Worm (Caenorhabditis elegans) whole organism, dauer: ENCODE data around the gene Y55D9A.2.

ENCODE experiments used
- unc-62 ChIP-seq: sonication (generic microtip); optimal IDR thresholded peaks from 2 replicates; lab custom pipeline; 2017; ENCODE audit warnings: missing biosample characterization, missing genetic modification reagents, missing genetic modification characterization

Gene Y55D9A.2

DNA sequence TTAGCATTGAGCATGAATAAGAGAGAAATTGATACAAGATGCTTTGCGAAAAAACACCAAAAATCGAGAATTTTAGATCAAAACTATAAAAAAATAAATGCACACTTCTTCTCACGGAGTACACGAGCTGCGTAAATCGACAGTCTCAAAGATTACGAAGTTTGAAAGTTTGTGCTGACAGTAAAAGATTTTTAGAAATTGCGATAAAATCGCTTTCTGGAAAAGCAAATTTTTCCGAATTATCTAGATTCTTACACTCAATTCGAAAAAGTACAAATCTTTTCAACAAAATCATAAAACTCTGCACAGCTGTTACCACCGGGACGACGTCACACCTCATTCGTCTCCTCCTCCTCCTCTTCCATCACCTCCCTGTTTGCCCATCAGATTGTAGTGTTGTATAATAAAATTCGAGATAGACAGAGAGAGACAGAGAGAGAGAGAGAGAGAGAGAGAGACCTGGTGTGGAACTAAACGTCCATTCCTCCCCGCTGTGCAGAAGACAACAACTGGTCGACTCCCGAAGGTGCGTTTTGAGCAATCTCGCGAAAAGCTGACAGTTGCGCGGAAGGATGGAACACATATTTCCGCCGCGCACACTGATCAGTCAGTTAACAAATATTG lies 10.0 kb upstream of the Y55D9A.2 start:
- no peak for TF ChIP-seq unc-62 (GFP tag; lab: Kevin White, UChicago)

DNA sequence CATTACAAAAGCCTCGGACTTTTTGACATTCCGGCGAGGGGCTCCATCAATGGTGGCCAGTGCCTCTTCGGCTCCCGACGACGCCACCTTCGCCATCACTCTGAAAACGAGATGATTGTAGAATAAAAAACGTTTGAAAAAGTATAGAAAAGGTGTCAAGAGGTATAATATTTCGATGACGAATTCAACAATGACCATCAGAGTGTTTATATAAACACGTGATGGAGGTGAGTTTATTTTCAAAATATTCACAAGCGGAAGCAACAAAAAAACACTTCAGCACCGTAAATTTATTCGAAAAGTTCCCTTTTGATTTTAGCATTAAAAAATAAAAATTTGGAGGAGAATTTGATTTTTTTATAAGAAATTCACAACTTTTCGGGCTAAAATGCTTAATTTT lies 9.4 kb upstream of the Y55D9A.2 start, which contains the start of gene efa-6:
efa-6 (minus strand) TSS at position 101 of the 400 bp plus-strand sequence.
- no peak for TF ChIP-seq unc-62 (GFP tag; lab: Kevin White, UChicago)

ce11 chrIV:12600941-12601340 lies 4.3 kb downstream of the Y55D9A.2 start:
- no peak for TF ChIP-seq unc-62 (GFP tag; lab: Kevin White, UChicago)

- TF ChIP-seq unc-62 (GFP tag; lab: Kevin White, UChicago), result no peak
Observed at ce11 chrIV:12599158-12599557, 6.1 kb downstream of the Y55D9A.2 start, which contains the start of gene pgp-1. TSS of gene pgp-1 (minus strand) at chrIV:12599169.

ce11 chrIV:12596960-12597359 lies 8.3 kb downstream of the Y55D9A.2 start:
- TF ChIP-seq unc-62 (GFP tag; lab: Kevin White, UChicago), result no peak

DNA sequence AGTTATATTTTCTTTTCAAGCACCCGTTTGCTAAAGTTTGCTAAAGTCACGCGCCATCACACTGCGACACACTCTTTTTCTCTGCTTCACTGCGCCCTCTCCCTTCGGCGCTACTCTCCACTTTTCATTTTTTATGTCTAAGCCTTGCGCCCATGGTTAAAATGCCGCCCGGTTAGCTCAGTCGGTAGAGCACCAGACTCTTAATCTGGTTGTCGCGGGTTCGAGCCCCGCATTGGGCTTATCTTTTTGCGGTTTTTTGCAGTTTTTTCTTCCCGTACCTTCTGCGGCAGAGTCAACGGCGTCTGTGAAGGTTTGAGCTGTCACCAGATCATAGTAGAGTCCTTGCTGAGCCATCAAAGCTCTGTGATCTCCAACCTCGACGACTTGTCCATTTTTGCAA lies 10.7 kb downstream of the Y55D9A.2 start:
- no peak for TF ChIP-seq unc-62 (GFP tag; lab: Kevin White, UChicago)

ce11 chrIV:12590373-12590772 lies 14.9 kb downstream of the Y55D9A.2 start, which contains the start of gene cul-6:
TSS of gene cul-6 (minus strand) at chrIV:12590451.
- TF ChIP-seq unc-62 (GFP tag; lab: Kevin White, UChicago), result no peak

DNA sequence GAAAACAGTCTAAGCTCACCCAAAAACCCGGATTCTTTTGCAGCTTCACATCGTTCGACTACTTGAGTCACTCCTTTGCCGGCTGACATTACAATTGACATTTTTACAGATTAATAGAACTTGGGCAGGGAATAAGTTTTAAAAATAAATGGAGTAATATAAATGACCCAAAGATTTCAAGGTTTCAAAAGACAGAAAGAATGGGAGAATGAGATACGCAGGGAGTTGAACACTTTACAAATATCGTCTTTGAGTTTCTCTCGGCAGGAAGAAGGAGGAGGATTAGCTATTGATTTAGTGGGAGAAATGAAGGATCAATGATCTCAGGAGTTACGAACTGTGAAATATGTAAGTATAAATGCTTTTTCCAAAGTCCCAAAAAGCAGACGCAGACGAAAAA lies 19.3 kb downstream of the Y55D9A.2 start, which contains the start of gene K08E7.8:
K08E7.8 (minus strand) TSS at position 101 of the 400 bp plus-strand sequence.
- TF ChIP-seq unc-62 (GFP tag; lab: Kevin White, UChicago), result no peak

DNA sequence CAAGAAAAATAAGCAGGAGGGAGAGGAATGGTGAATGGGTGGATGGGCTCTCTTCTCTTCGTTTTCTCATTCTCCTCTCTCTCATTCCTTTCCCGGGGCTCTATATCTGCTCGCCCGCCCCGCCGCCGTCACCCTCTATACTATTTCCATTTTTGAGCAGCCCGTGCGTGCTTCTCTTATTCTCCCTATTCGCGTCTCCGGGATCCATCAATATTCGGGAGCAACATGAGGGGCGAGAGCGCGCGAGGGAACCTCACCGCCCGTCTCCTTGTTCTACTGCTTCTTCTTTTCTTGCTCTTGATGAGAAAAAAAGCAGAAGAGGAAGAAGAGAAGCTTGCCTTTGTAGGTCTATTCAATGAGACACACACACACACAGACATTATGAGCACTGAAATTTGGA lies 21.1 kb downstream of the Y55D9A.2 start:
- no peak for TF ChIP-seq unc-62 (GFP tag; lab: Kevin White, UChicago)

DNA sequence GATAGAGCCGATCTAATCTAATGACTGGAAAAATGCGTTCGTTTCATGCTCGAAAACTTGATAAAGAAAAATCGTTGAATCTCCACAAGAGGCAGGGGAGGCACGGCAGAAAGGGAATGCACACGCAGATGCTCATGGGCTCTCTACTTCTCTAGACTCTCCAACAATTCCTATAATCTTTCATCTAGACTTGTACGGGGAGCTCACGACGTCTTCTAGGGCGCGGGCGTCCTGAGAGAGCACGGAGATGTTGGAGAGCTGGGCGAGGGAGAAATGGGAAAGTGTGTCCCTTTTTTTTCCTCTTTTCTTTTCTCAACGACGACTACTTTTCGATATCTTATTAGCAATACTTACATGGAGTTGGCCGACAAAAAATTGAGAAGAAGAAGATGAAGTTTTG lies 22.1 kb downstream of the Y55D9A.2 start:
- no peak for TF ChIP-seq unc-62 (GFP tag; lab: Kevin White, UChicago)

- TF ChIP-seq unc-62 (GFP tag; lab: Kevin White, UChicago), result no peak
Observed at ce11 chrIV:12581046-12581445, 24.2 kb downstream of the Y55D9A.2 start, which contains the start of gene K08E7.6. TSS of gene K08E7.6 (minus strand) at chrIV:12581146.

- TF ChIP-seq unc-62 (GFP tag; lab: Kevin White, UChicago), result no peak
Observed at ce11 chrIV:12574265-12574664, 31.0 kb downstream of the Y55D9A.2 start.

DNA sequence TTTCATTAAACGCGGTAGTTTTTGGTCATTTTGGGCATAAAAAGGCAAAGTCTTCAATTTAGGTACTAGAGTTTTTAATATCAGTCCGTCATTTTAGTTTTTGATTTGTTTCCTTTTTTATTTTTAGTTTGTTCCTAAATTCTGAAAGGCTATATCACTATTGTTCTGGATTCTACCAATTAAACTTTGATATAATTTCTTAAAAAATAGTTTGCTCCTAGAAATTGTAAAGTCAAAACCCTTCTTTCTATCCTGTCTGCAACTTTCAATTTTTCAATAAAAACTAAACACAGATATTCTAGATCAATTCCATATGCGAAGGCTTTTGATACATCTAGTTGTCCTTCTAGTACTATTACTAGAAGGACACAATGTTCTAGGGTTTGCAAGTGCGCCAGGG lies 32.2 kb downstream of the Y55D9A.2 start, which contains the start of gene K08E7.5:
K08E7.5 (plus strand) TSS at position 301 of the 400 bp plus-strand sequence.
- no peak for TF ChIP-seq unc-62 (GFP tag; lab: Kevin White, UChicago)

- TF ChIP-seq unc-62 (GFP tag; lab: Kevin White, UChicago), result no peak
Observed at ce11 chrIV:12571047-12571446, 34.2 kb downstream of the Y55D9A.2 start, which contains the start of gene K08E7.4. TSS of gene K08E7.4 (minus strand) at chrIV:12571147.

ce11 chrIV:12570546-12570945 lies 34.7 kb downstream of the Y55D9A.2 start:
- no peak for TF ChIP-seq unc-62 (GFP tag; lab: Kevin White, UChicago)

DNA sequence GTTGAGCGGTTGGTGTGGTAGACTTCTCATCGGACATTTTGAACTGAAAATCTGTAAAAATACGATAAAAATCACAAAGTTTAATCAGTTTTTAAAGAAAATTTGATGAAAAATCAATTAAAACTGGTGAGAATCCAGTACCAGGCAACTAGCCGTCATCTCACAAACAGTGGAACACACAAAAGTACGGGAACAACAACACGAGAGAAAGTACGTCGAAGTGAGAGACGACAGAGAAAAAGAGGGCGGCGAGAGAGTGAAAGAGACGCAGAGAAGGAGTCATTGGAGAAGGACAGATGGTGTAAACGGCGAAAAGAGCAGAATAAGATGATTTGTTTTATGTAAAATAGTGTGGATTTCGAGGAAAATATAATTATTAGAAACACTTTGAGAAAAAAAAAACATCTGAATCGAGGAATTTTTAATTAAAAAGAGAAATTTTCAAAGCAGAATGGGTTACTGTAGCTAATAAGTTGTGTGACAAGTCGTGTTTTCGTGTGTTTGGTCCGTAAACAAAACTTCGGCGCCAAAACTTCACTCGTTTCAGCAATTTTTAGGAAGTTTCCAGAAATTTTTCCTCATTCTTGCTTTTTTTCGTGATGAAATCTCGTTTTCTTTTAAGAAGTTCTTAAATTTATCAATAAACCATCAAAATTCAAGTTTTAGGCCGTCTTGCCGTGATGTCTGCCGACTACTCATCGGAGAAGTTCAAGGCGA lies 37.9 kb downstream of the Y55D9A.2 start, which contains the start of the genes hsb-1 and let-99:
hsb-1 (minus strand) TSS at position 51 of the 717 bp plus-strand sequence.
let-99 (plus strand) TSS at position 667 of the 717 bp plus-strand sequence.
- no peak for TF ChIP-seq unc-62 (GFP tag; lab: Kevin White, UChicago)
